Worm (Caenorhabditis elegans): ENCODE results near the gene scyl-1.

Gene scyl-1

DNA sequence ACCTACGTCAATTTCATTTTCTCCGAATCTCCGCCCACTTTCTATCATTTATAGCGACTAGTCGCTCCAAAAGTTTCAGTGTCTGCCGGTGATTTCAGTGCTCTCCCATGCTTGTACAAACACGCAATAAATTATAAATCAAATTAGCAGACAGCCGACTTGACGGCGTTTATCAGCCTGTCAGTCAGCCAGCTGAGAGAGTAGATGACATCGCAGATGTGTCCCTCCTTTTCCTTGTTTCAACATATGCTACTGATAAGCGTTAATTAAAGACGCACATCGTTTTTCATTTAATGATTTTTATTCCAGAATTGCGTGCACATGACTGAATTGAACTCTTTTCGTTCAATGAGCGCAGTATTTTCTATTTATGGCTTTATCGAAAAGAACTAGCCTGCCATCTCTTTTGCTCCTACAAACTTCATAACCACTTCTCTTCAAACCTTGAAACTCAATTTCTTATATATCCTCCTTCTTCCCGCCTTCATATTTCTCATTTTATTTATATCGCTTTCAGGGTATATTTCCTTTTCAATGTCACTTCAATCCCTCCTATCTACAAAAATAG lies 1.8 kb upstream of the scyl-1 start, which contains the start of gene lap-2:
lap-2 (plus strand) TSS at position 518 of the 568 bp plus-strand sequence.
- TF ChIP-seq crh-2 (tag; optimal IDR thresholded peaks at IDR 0.05) (peak; percentile 23), aly-2 (tag; optimal IDR thresholded peaks at IDR 0.05) (no peak), ceh-16 (tag; optimal IDR thresholded peaks at IDR 0.05) (no peak), dmd-4 (tag; optimal IDR thresholded peaks at IDR 0.05) (no peak), F13H6.1 (tag; optimal IDR thresholded peaks at IDR 0.05) (peak; percentile 17), fos-1 (tag; optimal IDR thresholded peaks at IDR 0.05) (peak; percentile 36), sma-9 (GFP tag; optimal IDR thresholded peaks at IDR 0.05) (peak; percentile 88), sma-9 (tag; optimal IDR thresholded peaks at IDR 0.05) (no peak)

DNA sequence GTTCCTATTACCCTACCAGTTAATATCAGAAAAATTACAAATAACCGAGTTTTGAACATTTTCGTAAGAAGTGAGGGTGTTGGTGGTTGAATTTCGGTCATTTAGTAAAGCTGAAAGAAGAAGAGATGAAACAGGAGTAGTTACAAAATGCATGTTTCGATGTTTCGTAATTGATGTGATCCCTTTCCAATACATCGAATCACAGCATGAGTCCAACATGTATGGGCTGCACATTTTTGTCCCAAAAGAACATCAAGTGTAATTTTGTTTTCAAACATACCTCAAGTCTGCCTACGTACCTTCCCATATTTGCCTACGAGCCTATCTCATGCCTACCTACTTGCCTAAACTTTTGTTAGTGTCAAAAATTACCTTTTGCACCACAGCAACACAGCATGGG lies 5.1 kb downstream of the scyl-1 start, which contains the start of gene W07G4.2:
W07G4.2 (minus strand) TSS at position 101 of the 400 bp plus-strand sequence.
- no peak for TF ChIP-seq mbf-1 (tag; optimal IDR thresholded peaks at IDR 0.05)
- no peak for TF ChIP-seq ztf-1 (GFP tag; conservative IDR thresholded peaks at IDR 0.05)
- TF ChIP-seq elt-3 (tag; optimal IDR thresholded peaks at IDR 0.05) = no peak

DNA sequence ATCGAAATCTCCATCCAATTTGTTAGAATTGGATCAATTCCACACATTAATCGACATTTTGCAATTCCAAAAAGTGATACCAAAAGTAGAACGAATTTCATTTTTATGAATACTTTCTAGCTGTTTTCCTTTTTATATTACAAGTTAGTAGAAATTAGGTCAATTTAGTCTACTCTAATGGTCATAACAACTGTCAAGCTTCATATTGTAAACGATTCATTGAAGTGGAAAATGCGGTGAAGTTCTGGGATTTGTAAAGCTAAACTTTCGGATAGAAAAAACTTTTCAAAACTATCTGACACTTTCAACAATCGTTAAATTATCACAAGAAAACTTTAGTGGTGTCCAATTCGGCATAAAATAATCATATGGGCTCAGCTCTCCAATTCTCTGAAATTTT lies 6.9 kb downstream of the scyl-1 start, which contains the start of gene W07G4.7:
W07G4.7 (minus strand) TSS at position 101 of the 400 bp plus-strand sequence.
- TF ChIP-seq skn-1 (tag; optimal IDR thresholded peaks at IDR 0.05) (no peak), dmd-4 (tag; optimal IDR thresholded peaks at IDR 0.05) (no peak), fos-1 (tag; optimal IDR thresholded peaks at IDR 0.05) (no peak), nhr-21 (tag; optimal IDR thresholded peaks at IDR 0.05) (no peak), nhr-237 (tag; optimal IDR thresholded peaks at IDR 0.05) (no peak), crh-2 (tag; optimal IDR thresholded peaks at IDR 0.05) (no peak), peb-1 (tag; optimal IDR thresholded peaks at IDR 0.05) (no peak), blmp-1 (tag; optimal IDR thresholded peaks at IDR 0.05; ENCODE audit: insufficient read depth) (no peak), gmeb-1 (tag; optimal IDR thresholded peaks at IDR 0.05) (no peak), alr-1 (tag; optimal IDR thresholded peaks at IDR 0.05) (no peak)

DNA sequence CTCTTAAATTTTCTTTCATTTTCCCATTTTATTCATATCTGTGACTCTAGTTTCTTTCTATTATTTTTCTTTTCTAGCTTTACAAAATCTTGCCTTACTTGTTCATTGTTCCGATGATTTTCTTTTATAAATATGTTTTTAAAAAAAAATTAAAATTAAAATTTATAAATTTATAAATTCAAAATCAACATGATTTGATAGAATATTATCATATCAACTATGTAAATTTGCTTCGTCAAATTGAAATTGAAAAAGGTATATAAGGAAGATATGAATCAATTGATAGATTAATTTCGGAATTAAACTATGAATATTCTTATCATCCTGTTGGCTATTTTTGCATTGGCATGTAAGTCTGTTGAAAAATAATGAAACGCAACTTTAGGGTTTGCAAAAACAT lies 8.3 kb downstream of the scyl-1 start, which contains the start of gene W07G4.1:
W07G4.1 (plus strand) TSS at position 301 of the 400 bp plus-strand sequence.
- no peak for TF ChIP-seq nhr-23 (tag; optimal IDR thresholded peaks at IDR 0.05)
- TF ChIP-seq nhr-6 (tag; optimal IDR thresholded peaks at IDR 0.05) = no peak
- TF ChIP-seq sma-3 (GFP tag; optimal IDR thresholded peaks at IDR 0.05) = no peak
- no peak for TF ChIP-seq ama-1 (optimal IDR thresholded peaks at IDR 0.05)
- TF ChIP-seq ceh-16 (tag; optimal IDR thresholded peaks at IDR 0.05) = no peak
- TF ChIP-seq nhr-77 (tag; optimal IDR thresholded peaks at IDR 0.05) = no peak
- TF ChIP-seq mdl-1 (tag; optimal IDR thresholded peaks at IDR 0.05) = no peak
- TF ChIP-seq skn-1 (tag; optimal IDR thresholded peaks at IDR 0.05) = no peak
- TF ChIP-seq zag-1 (tag; optimal IDR thresholded peaks at IDR 0.05) = no peak
- TF ChIP-seq ceh-82 (tag; optimal IDR thresholded peaks at IDR 0.05) = no peak
- TF ChIP-seq nhr-237 (tag; optimal IDR thresholded peaks at IDR 0.05) = no peak
- no peak for TF ChIP-seq alr-1 (tag; optimal IDR thresholded peaks at IDR 0.05)
- TF ChIP-seq lin-13 (GFP tag; optimal IDR thresholded peaks at IDR 0.05) = no peak
- no peak for TF ChIP-seq nhr-12 (tag; optimal IDR thresholded peaks at IDR 0.05)
- TF ChIP-seq elt-1 (tag; optimal IDR thresholded peaks at IDR 0.05) = no peak

DNA sequence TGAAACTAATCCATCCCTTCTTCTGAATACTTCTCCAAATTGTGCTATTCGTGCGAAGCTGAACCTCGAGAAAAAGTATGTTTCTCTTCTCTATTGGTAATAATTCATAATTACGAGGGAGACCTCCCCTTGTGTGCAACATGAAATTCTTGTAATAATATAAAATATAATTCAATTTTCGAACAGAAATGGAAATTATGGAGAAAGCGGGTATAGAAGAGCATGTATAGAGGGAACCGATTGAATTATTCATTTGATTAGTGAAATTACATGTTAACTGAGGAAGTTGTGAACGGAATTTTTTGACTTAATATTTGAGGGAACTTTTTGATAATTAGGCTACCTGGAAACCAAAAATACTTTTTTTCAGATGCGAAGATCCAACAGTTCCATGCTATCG lies 12.7 kb downstream of the scyl-1 start:
- TF ChIP-seq sma-3 (GFP tag; optimal IDR thresholded peaks at IDR 0.05) (no peak), alr-1 (tag; optimal IDR thresholded peaks at IDR 0.05) (no peak), ztf-1 (GFP tag; conservative IDR thresholded peaks at IDR 0.05) (no peak), nhr-77 (tag; optimal IDR thresholded peaks at IDR 0.05) (no peak), crh-2 (tag; optimal IDR thresholded peaks at IDR 0.05) (no peak), nhr-6 (tag; optimal IDR thresholded peaks at IDR 0.05) (no peak), mbf-1 (tag; optimal IDR thresholded peaks at IDR 0.05) (no peak), lin-13 (GFP tag; optimal IDR thresholded peaks at IDR 0.05) (no peak)

DNA sequence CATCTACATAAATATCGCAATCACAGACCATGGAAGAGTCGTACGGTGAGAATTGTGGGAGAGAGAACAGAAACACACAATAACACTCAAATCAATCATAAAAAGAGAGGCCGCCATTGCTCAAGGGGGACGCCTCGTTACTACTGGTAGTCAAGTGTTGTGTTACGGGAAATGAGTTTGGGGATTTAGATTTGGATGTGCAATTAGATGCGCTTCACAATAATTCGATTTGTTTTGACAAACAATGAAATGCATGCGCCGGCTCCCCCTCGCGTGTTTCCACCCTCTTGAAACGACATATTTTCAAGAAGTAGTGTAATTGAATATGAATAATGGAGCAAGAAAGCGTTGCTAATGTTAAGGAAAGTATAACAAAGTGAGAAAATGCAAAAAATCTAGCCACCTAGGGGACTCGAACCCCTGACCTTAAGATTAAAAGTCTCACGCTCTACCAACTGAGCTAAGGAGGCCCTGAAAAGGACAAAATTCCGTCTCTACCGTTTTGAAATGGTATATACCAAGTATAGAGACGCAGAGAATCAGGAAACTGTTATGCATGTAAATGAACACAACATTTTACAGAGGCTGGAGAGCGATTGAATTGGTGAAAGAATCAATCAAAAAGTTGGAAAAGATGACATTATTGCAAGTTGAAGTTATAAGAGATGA lies 14.8 kb downstream of the scyl-1 start:
- no peak for TF ChIP-seq ZK546.5 (tag; optimal IDR thresholded peaks at IDR 0.05)
- TF ChIP-seq unc-55 (GFP tag; optimal IDR thresholded peaks at IDR 0.05) = no peak
- TF ChIP-seq mab-5 (tag; optimal IDR thresholded peaks at IDR 0.05) = no peak
- no peak for TF ChIP-seq mbf-1 (tag; optimal IDR thresholded peaks at IDR 0.05)
- no peak for TF ChIP-seq crh-2 (tag; optimal IDR thresholded peaks at IDR 0.05)
- no peak for TF ChIP-seq nhr-21 (tag; optimal IDR thresholded peaks at IDR 0.05)
- no peak for TF ChIP-seq nhr-23 (tag; optimal IDR thresholded peaks at IDR 0.05)
- no peak for TF ChIP-seq lsy-2 (tag; optimal IDR thresholded peaks at IDR 0.05)
- no peak for TF ChIP-seq gmeb-1 (tag; optimal IDR thresholded peaks at IDR 0.05)
- no peak for TF ChIP-seq egl-27 (tag; optimal IDR thresholded peaks at IDR 0.05)
- no peak for TF ChIP-seq blmp-1 (tag; optimal IDR thresholded peaks at IDR 0.05; ENCODE audit: insufficient read depth)
- no peak for TF ChIP-seq C34F6.9 (tag; optimal IDR thresholded peaks at IDR 0.05)
- TF ChIP-seq ztf-4 (tag; optimal IDR thresholded peaks at IDR 0.05) = no peak
- no peak for TF ChIP-seq elt-1 (tag; optimal IDR thresholded peaks at IDR 0.05)
- no peak for TF ChIP-seq snpc-4 (tag; optimal IDR thresholded peaks at IDR 0.05)
- TF ChIP-seq mdl-1 (tag; optimal IDR thresholded peaks at IDR 0.05) = no peak
- no peak for TF ChIP-seq nhr-77 (tag; optimal IDR thresholded peaks at IDR 0.05)
- no peak for TF ChIP-seq F13H6.1 (tag; optimal IDR thresholded peaks at IDR 0.05)

Data from whole organism, L2 larva.